Fruit fly (Drosophila melanogaster) whole organism, prepupa: ENCODE measurements around the gene Sys1.

ENCODE experiments used
- Blimp-1 ChIP-seq: fragments of 200-800 bp; sonication (Bioruptor generic); optimal IDR thresholded peaks from 3 replicates; lab custom pipeline; 2017; ENCODE audit warnings: missing biosample characterization, missing genetic modification characterization, mild to moderate bottlenecking, moderate library complexity, missing genetic modification reagents
- CG10631 ChIP-seq: fragments of 200-800 bp; sonication (Bioruptor generic); optimal IDR thresholded peaks from 2 replicates; lab custom pipeline; 2016; ENCODE audit warnings: missing biosample characterization, missing genetic modification characterization
- CG10669 ChIP-seq: fragments of 200-800 bp; sonication (Bioruptor generic); optimal IDR thresholded peaks from 3 replicates; lab custom pipeline; 2018; ENCODE audit warnings: missing biosample characterization, mild to moderate bottlenecking, missing genetic modification characterization, moderate library complexity
- CG11294 ChIP-seq: fragments of 200-800 bp; sonication (Bioruptor generic); IDR thresholded peaks from 2 replicates; pipeline ENCODE4 v1.3.6; 2022; ENCODE audit warnings: missing biosample characterization, missing genetic modification characterization
- CG11762 ChIP-seq: fragments of 200-800 bp; sonication (Bioruptor generic); optimal IDR thresholded peaks from 3 replicates; lab custom pipeline; 2016; ENCODE audit warnings: missing biosample characterization, missing genetic modification characterization; ENCODE audit not compliant: insufficient read depth
- CG11902 ChIP-seq: fragments of 200-800 bp; sonication (Bioruptor generic); optimal IDR thresholded peaks from 3 replicates; lab custom pipeline; 2016; ENCODE audit warnings: missing biosample characterization, missing genetic modification characterization
- CG1621 ChIP-seq: fragments of 200-800 bp; sonication (Bioruptor generic); optimal IDR thresholded peaks from 3 replicates; lab custom pipeline; 2018; ENCODE audit warnings: missing biosample characterization, mild to moderate bottlenecking, missing genetic modification characterization
- CG16779 ChIP-seq: fragments of 200-800 bp; sonication (Bioruptor generic); optimal IDR thresholded peaks from 3 replicates; lab custom pipeline; 2017; ENCODE audit warnings: missing biosample characterization, mild to moderate bottlenecking, missing genetic modification characterization
- CG3032 ChIP-seq: fragments of 200-800 bp; optimal IDR thresholded peaks from 2 replicates; lab custom pipeline; 2019; ENCODE audit warnings: missing biosample characterization, mild to moderate bottlenecking, missing genetic modification characterization, moderate library complexity
- CG31627 ChIP-seq: fragments of 200-800 bp; sonication (Bioruptor generic); optimal IDR thresholded peaks from 3 replicates; lab custom pipeline; 2016; ENCODE audit warnings: missing biosample characterization, missing genetic modification characterization
- CG32006 ChIP-seq: fragments of 200-800 bp; sonication (Bioruptor generic); optimal IDR thresholded peaks from 3 replicates; lab custom pipeline; 2017; ENCODE audit warnings: missing biosample characterization, mild to moderate bottlenecking, missing genetic modification characterization
- CG3919 ChIP-seq: fragments of 200-800 bp; sonication (Bioruptor generic); optimal IDR thresholded peaks from 3 replicates; lab custom pipeline; 2016; ENCODE audit warnings: missing biosample characterization, missing genetic modification characterization
- CG4318 ChIP-seq: fragments of 200-800 bp; sonication (Bioruptor generic); optimal IDR thresholded peaks from 3 replicates; lab custom pipeline; 2017; ENCODE audit warnings: missing biosample characterization, mild to moderate bottlenecking, missing genetic modification characterization
- CG6792 ChIP-seq: fragments of 200-800 bp; sonication (Bioruptor generic); optimal IDR thresholded peaks from 3 replicates; lab custom pipeline; 2016; ENCODE audit warnings: missing biosample characterization, missing genetic modification characterization
- CG6808 ChIP-seq: fragments of 200-800 bp; sonication (Bioruptor generic); optimal IDR thresholded peaks from 3 replicates; lab custom pipeline; 2017; ENCODE audit warnings: missing biosample characterization, missing genetic modification characterization, mild to moderate bottlenecking, moderate library complexity, missing genetic modification reagents
- CG6854 ChIP-seq: fragments of 200-800 bp; sonication (Bioruptor generic); optimal IDR thresholded peaks from 2 replicates; lab custom pipeline; 2017; ENCODE audit warnings: missing biosample characterization, mild to moderate bottlenecking, missing genetic modification characterization
- CG7368 ChIP-seq: fragments of 200-800 bp; sonication (Bioruptor generic); optimal IDR thresholded peaks from 3 replicates; lab custom pipeline; 2016; ENCODE audit warnings: missing biosample characterization, missing genetic modification characterization
- CG8119 ChIP-seq: fragments of 200-800 bp; sonication (Bioruptor generic); IDR thresholded peaks from 3 replicates; pipeline ENCODE4 v1.3.6; 2022; ENCODE audit warnings: missing biosample characterization, missing genetic modification characterization
- CG8319 ChIP-seq: fragments of 200-800 bp; sonication (Bioruptor generic); optimal IDR thresholded peaks from 3 replicates; lab custom pipeline; 2016; ENCODE audit warnings: missing biosample characterization, missing genetic modification characterization
- CG8632 ChIP-seq: fragments of 200-800 bp; sonication (Bioruptor generic); optimal IDR thresholded peaks from 3 replicates; lab custom pipeline; 2016; ENCODE audit warnings: missing biosample characterization, missing genetic modification characterization
- CG9139 ChIP-seq: fragments of 200-800 bp; sonication (Bioruptor generic); optimal IDR thresholded peaks from 3 replicates; lab custom pipeline; 2017; ENCODE audit warnings: missing biosample characterization, mild to moderate bottlenecking, missing genetic modification characterization
- Ets96B ChIP-seq: fragments of 200-800 bp; optimal IDR thresholded peaks from 2 replicates; lab custom pipeline; 2019; ENCODE audit warnings: missing biosample characterization, mild to moderate bottlenecking, missing genetic modification characterization, moderate library complexity
- Gug ChIP-seq: fragments of 200-800 bp; sonication (Bioruptor generic); IDR thresholded peaks from 2 replicates; pipeline ENCODE4 v1.3.6; 2022; ENCODE audit warnings: missing biosample characterization, missing genetic modification characterization
- Hr38 ChIP-seq: sonication (Bioruptor generic); optimal IDR thresholded peaks from 2 replicates; lab custom pipeline; 2016; ENCODE audit warnings: missing biosample characterization, missing genetic modification characterization
- Hr39 ChIP-seq: fragments of 200-800 bp; sonication (Bioruptor generic); optimal IDR thresholded peaks from 2 replicates; lab custom pipeline; 2016; ENCODE audit warnings: missing biosample characterization, missing genetic modification characterization
- Hr4 ChIP-seq: fragments of 200-800 bp; sonication (Bioruptor generic); optimal IDR thresholded peaks from 3 replicates; lab custom pipeline; 2016; ENCODE audit warnings: missing biosample characterization, missing genetic modification characterization
- Lpt ChIP-seq: fragments of 200-800 bp; sonication (Bioruptor generic); optimal IDR thresholded peaks from 3 replicates; lab custom pipeline; 2016; ENCODE audit warnings: missing biosample characterization, missing genetic modification characterization
- Met ChIP-seq: fragments of 200-800 bp; sonication (Bioruptor generic); optimal IDR thresholded peaks from 3 replicates; lab custom pipeline; 2016; ENCODE audit warnings: missing biosample characterization, missing genetic modification characterization
- OdsH ChIP-seq: fragments of 200-800 bp; sonication (Bioruptor generic); optimal IDR thresholded peaks from 3 replicates; lab custom pipeline; 2016; ENCODE audit warnings: missing biosample characterization, missing genetic modification characterization
- Smox ChIP-seq: fragments of 200-800 bp; sonication (Bioruptor generic); optimal IDR thresholded peaks from 3 replicates; lab custom pipeline; 2016; ENCODE audit warnings: missing biosample characterization, missing genetic modification characterization
- Sox102F ChIP-seq: fragments of 200-800 bp; sonication (Bioruptor generic); optimal IDR thresholded peaks from 2 replicates; lab custom pipeline; 2016; ENCODE audit warnings: missing biosample characterization, mild to moderate bottlenecking, missing genetic modification characterization
- Sox14 ChIP-seq: fragments of 200-800 bp; sonication (Bioruptor generic); optimal IDR thresholded peaks from 3 replicates; lab custom pipeline; 2016; ENCODE audit warnings: missing biosample characterization, missing genetic modification characterization
- Sox15 ChIP-seq: fragments of 200-800 bp; sonication (Bioruptor generic); optimal IDR thresholded peaks from 3 replicates; lab custom pipeline; 2016; ENCODE audit warnings: missing biosample characterization, missing genetic modification characterization
- achi ChIP-seq: fragments of 200-800 bp; sonication (Bioruptor generic); optimal IDR thresholded peaks from 3 replicates; lab custom pipeline; 2016; ENCODE audit warnings: missing biosample characterization, missing genetic modification characterization
- acj6 ChIP-seq: fragments of 200-800 bp; sonication (Bioruptor generic); optimal IDR thresholded peaks from 3 replicates; lab custom pipeline; 2016; ENCODE audit warnings: missing biosample characterization, missing genetic modification characterization
- dac ChIP-seq: fragments of 200-800 bp; sonication (Bioruptor generic); optimal IDR thresholded peaks from 2 replicates; lab custom pipeline; 2017; ENCODE audit warnings: missing biosample characterization, mild to moderate bottlenecking, missing genetic modification characterization
- dsx ChIP-seq: fragments of 200-800 bp; optimal IDR thresholded peaks from 3 replicates; lab custom pipeline; 2019; ENCODE audit warnings: missing biosample characterization, mild to moderate bottlenecking, missing genetic modification characterization, moderate library complexity; ENCODE audit not compliant: poor library complexity, severe bottlenecking
- esn ChIP-seq: fragments of 200-800 bp; sonication (Bioruptor generic); optimal IDR thresholded peaks from 2 replicates; lab custom pipeline; 2016; ENCODE audit warnings: missing biosample characterization, mild to moderate bottlenecking, missing genetic modification characterization, moderate library complexity
- fd59A ChIP-seq: fragments of 200-800 bp; sonication (Bioruptor generic); optimal IDR thresholded peaks from 2 replicates; lab custom pipeline; 2017; ENCODE audit warnings: missing biosample characterization, mild to moderate bottlenecking, missing genetic modification characterization, missing genetic modification reagents
- fd85E ChIP-seq: fragments of 200-800 bp; sonication (Bioruptor generic); optimal IDR thresholded peaks from 3 replicates; lab custom pipeline; 2016; ENCODE audit warnings: missing biosample characterization, missing genetic modification characterization
- fkh ChIP-seq: fragments of 200-800 bp; sonication (Bioruptor generic); optimal IDR thresholded peaks from 3 replicates; lab custom pipeline; 2017; ENCODE audit warnings: missing biosample characterization, mild to moderate bottlenecking, missing genetic modification characterization, moderate library complexity
- net ChIP-seq: fragments of 200-800 bp; sonication (Bioruptor generic); optimal IDR thresholded peaks from 3 replicates; lab custom pipeline; 2016; ENCODE audit warnings: missing biosample characterization, missing genetic modification characterization
- pdm3 ChIP-seq: fragments of 200-800 bp; sonication (Bioruptor generic); optimal IDR thresholded peaks from 3 replicates; lab custom pipeline; 2016; ENCODE audit warnings: missing biosample characterization, missing genetic modification characterization
- salr ChIP-seq, 2 experiments: fragments of 200-800 bp; sonication (Bioruptor generic); optimal IDR thresholded peaks; 3 replicates each; lab custom pipeline; 2016 to 2018; ENCODE audit warnings: missing biosample characterization in 2 of 2, missing genetic modification characterization in 2 of 2, mild to moderate bottlenecking in 1 of 2
- spab ChIP-seq: fragments of 200-800 bp; sonication (Bioruptor generic); optimal IDR thresholded peaks from 2 replicates; lab custom pipeline; 2017; ENCODE audit warnings: missing biosample characterization, mild to moderate bottlenecking, missing genetic modification characterization, missing genetic modification reagents
- ss ChIP-seq, 2 experiments: fragments of 200-800 bp; sonication (Bioruptor generic); optimal IDR thresholded peaks; 2 replicates in 1 of 2; 3 replicates in 1 of 2; lab custom pipeline; 2017 to 2018; ENCODE audit warnings: mild to moderate bottlenecking in 2 of 2, missing biosample characterization in 2 of 2, missing genetic modification characterization in 2 of 2, moderate library complexity in 1 of 2
- topi ChIP-seq: fragments of 200-800 bp; sonication (Bioruptor generic); optimal IDR thresholded peaks from 3 replicates; lab custom pipeline; 2016; ENCODE audit warnings: missing biosample characterization, missing genetic modification characterization
- vri ChIP-seq: fragments of 200-800 bp; sonication (Bioruptor generic); optimal IDR thresholded peaks from 3 replicates; lab custom pipeline; 2016; ENCODE audit warnings: missing biosample characterization, mild to moderate bottlenecking, missing genetic modification characterization

Gene Sys1

dm6 chr3R:8673803-8674234 lies 21.2 kb downstream of the Sys1 start, which contains the start of gene mRpL19 (continued):
- peak; percentile 31 for TF ChIP-seq esn
- peak; percentile 1 for TF ChIP-seq Sox102F (GFP tag; lab: Kevin White, UChicago)
- TF ChIP-seq topi: no peak
- no peak for TF ChIP-seq pdm3 (GFP tag; lab: Kevin White, UChicago)
- TF ChIP-seq Blimp-1 (GFP tag; lab: Kevin White, UChicago): no peak
- TF ChIP-seq CG16779 (tag; lab: Kevin White, UChicago): no peak
- TF ChIP-seq CG6792 (GFP tag; lab: Kevin White, UChicago): no peak
- TF ChIP-seq dac (GFP tag; lab: Kevin White, UChicago): no peak

dm6 chr3R:8676560-8677000 lies 24.0 kb downstream of the Sys1 start, which contains the start of the genes Unc50, CG11755 and CG8043:
Gene Unc50, minus strand, starts transcription at chr3R:8676613.
Gene CG11755, plus strand, starts transcription at chr3R:8676915.
Gene CG8043, plus strand, starts transcription at chr3R:8676915.
- TF ChIP-seq ss (GFP tag; optimal IDR thresholded peaks at IDR 0.05; lab: Kevin White, UChicago) (no peak), salr (GFP tag; optimal IDR thresholded peaks at IDR 0.05; lab: Kevin White, UChicago) (peak in 1 of 2 experiments; percentile 24), fd85E (peak; percentile 24), CG6792 (GFP tag; lab: Kevin White, UChicago) (peak; percentile 57), dsx (GFP tag; lab: Kevin White, UChicago) (no peak), CG11902 (peak; percentile 54), CG32006 (GFP tag; lab: Kevin White, UChicago) (peak; percentile 68), acj6 (GFP tag; lab: Kevin White, UChicago) (peak; percentile 81), CG16779 (tag; lab: Kevin White, UChicago) (no peak), vri (GFP tag; lab: Kevin White, UChicago) (no peak), Sox15 (GFP tag; lab: Kevin White, UChicago) (peak; percentile 62), CG8319 (GFP tag; lab: Kevin White, UChicago) (peak; percentile 41), CG1621 (tag; lab: Kevin White, UChicago) (no peak), Sox102F (GFP tag; lab: Kevin White, UChicago) (peak; percentile 80), CG4318 (GFP tag; lab: Kevin White, UChicago) (no peak), topi (peak; percentile 82), OdsH (GFP tag; lab: Kevin White, UChicago) (peak; percentile 81), esn (peak; percentile 86), Sox14 (GFP tag; lab: Kevin White, UChicago) (peak; percentile 83), CG3032 (tag; lab: Kevin White, UChicago) (peak; percentile 79), CG3919 (GFP tag; lab: Kevin White, UChicago) (peak; percentile 74), Lpt (GFP tag; lab: Kevin White, UChicago) (peak; percentile 14), CG31627 (GFP tag; lab: Kevin White, UChicago) (peak; percentile 80), Met (GFP tag; lab: Kevin White, UChicago) (no peak), Smox (GFP tag; lab: Kevin White, UChicago) (peak; percentile 81), fkh (GFP tag; lab: Kevin White, UChicago) (no peak), Hr39 (GFP tag; lab: Kevin White, UChicago) (peak; percentile 79), CG10631 (GFP tag; lab: Kevin White, UChicago) (peak; percentile 77), Gug (peak; percentile 60; the same call in 1 of the 2 replicates), CG6854 (GFP tag; lab: Kevin White, UChicago) (no peak), Hr38 (GFP tag; lab: Kevin White, UChicago) (no peak), Hr4 (GFP tag; lab: Kevin White, UChicago) (peak; percentile 79), CG6808 (no peak), CG7368 (GFP tag; lab: Kevin White, UChicago) (peak; percentile 34), CG8119 (peak; percentile 51; the same call in 1 of the 3 replicates), pdm3 (GFP tag; lab: Kevin White, UChicago) (peak; percentile 77), CG11294 (GFP tag; lab: Robert Waterston, UW) (no peak; the same call in 1 of the 2 replicates), CG8632 (GFP tag; lab: Kevin White, UChicago) (peak; percentile 44), CG10669 (GFP tag; lab: Kevin White, UChicago) (peak; percentile 51), Ets96B (tag; lab: Kevin White, UChicago) (peak; percentile 74), achi (GFP tag; lab: Kevin White, UChicago) (peak; percentile 98), fd59A (GFP tag; lab: Kevin White, UChicago) (peak; percentile 33), CG11762 (GFP tag; lab: Kevin White, UChicago) (peak; percentile 63), net (no peak), spab (GFP tag; lab: Kevin White, UChicago) (no peak), CG9139 (GFP tag; lab: Kevin White, UChicago) (peak; percentile 25)
